Fruit fly (Drosophila melanogaster) S2 (cell line): ENCODE data around the gene Pgant8.

Source experiments
- CG8478 ChIP-seq: fragments of >200 bp; optimal IDR thresholded peaks from 2 replicates; lab custom pipeline; 2018
- CTCF ChIP-seq, 2 experiments: fragments of >200 bp; optimal IDR thresholded peaks; 2 replicates each; lab custom pipeline; 2018

- TF ChIP-seq CTCF (optimal IDR thresholded peaks at IDR 0.05; lab: Kevin White, UChicago) (no peak), CG8478 (no peak)
These were observed 8.7 kb downstream of the Pgant8 start for dm6 chr3L:15692388-15692787.
